Fruit fly (Drosophila melanogaster): ENCODE measurements around the gene CG10462.

Gene CG10462

DNA sequence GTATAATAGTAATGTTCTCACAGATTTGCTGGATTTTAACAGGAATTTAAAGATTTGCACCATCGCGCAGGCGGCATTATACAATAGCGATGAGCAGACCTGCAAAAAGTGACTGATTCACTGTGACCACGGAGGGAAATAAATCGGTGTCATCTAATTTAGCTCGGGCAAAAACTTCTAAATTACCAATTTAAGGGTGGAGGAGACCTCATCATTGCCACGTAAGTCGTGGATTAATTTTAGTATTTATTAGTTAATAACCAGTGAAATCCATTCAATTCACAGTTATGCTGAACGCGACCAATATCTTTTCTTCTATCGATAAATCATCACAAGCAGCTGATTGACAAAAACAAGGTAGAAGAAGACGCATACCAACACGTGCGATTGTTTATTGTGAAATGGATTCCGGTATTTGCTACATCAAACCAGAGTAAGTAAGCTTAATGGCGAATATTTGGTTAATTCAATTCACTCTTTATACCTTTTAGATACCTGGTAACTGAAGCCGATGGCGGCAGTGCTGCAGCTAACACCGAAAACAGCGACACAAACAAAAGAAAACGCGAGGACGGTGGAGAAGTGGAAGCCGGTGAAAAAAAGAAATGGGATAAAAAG, 22.8 kb upstream of the CG10462 start, which contains the start of the genes CG10628 and Dus3 (continued):
- TF ChIP-seq pb (GFP tag; optimal IDR thresholded peaks at IDR 0.05) (peak; percentile 84), Dip3 (GFP tag; optimal IDR thresholded peaks at IDR 0.05) (peak; percentile 90), ara (GFP tag; IDR thresholded peaks at IDR 0.05) (peak; percentile 93), trem (tag; optimal IDR thresholded peaks at IDR 0.05) (peak; percentile 87), YL-1 (GFP tag; optimal IDR thresholded peaks at IDR 0.05) (peak; percentile 73), pita (GFP tag; optimal IDR thresholded peaks at IDR 0.05) (no peak), jing (GFP tag; optimal IDR thresholded peaks at IDR 0.05) (peak; percentile 83), NC2β (GFP tag; optimal IDR thresholded peaks at IDR 0.05) (peak; percentile 90), jigr1 (GFP tag; IDR thresholded peaks at IDR 0.05) (peak; percentile 78), CG17328 (GFP tag; IDR thresholded peaks at IDR 0.05) (peak; percentile 90), Ets65A (GFP tag) (peak; percentile 99), pum (GFP tag; optimal IDR thresholded peaks at IDR 0.05) (peak; percentile 95), Hmx (GFP tag; optimal IDR thresholded peaks at IDR 0.05) (peak; percentile 88), CG16815 (GFP tag; optimal IDR thresholded peaks at IDR 0.05) (peak; percentile 79), CG17612 (GFP tag; IDR thresholded peaks at IDR 0.05) (peak; percentile 75), CG9215 (GFP tag; IDR thresholded peaks at IDR 0.05) (peak; percentile 91), CG18262 (tag; optimal IDR thresholded peaks at IDR 0.05) (peak; percentile 88), Doc2 (GFP tag; IDR thresholded peaks at IDR 0.05) (peak; percentile 28; the same call in 1 of the 2 replicates), ken (GFP tag; IDR thresholded peaks at IDR 0.05) (peak; percentile 94), slbo (GFP tag; IDR thresholded peaks at IDR 0.05) (peak; percentile 95), seq (GFP tag; IDR thresholded peaks at IDR 0.05) (peak; percentile 73), Nf-YA (GFP tag; IDR thresholded peaks at IDR 0.05) (peak; percentile 80), Max (GFP tag; optimal IDR thresholded peaks at IDR 0.05) (peak; percentile 97), CG14050 (GFP tag; IDR thresholded peaks at IDR 0.05) (peak; percentile 88), gcm2 (GFP tag; optimal IDR thresholded peaks at IDR 0.05) (peak; percentile 80), CG18764 (GFP tag; optimal IDR thresholded peaks at IDR 0.05) (peak; percentile 88), CG7987 (GFP tag; optimal IDR thresholded peaks at IDR 0.05) (peak; percentile 81), wor (GFP tag; IDR thresholded peaks at IDR 0.05) (peak; percentile 71), CG3838 (GFP tag; optimal IDR thresholded peaks at IDR 0.05) (peak; percentile 79), Rx (GFP tag; IDR thresholded peaks at IDR 0.05) (peak; percentile 88), Mes4 (GFP tag; optimal IDR thresholded peaks at IDR 0.05) (peak; percentile 77), chif (GFP tag; optimal IDR thresholded peaks at IDR 0.05) (peak; percentile 87 to 90), GATAe (GFP tag; conservative IDR thresholded peaks at IDR 0.05) (no peak; the same call in 1 of the 2 replicates), Spps (tag; optimal IDR thresholded peaks at IDR 0.05) (peak; percentile 69), sisA (GFP tag; IDR thresholded peaks at IDR 0.05) (peak; percentile 92), wdn (GFP tag; IDR thresholded peaks at IDR 0.05) (peak; percentile 92), CG17568 (GFP tag; optimal IDR thresholded peaks at IDR 0.05) (no peak), esg (GFP tag; conservative IDR thresholded peaks at IDR 0.05) (peak; percentile 91), dpn (GFP tag; optimal IDR thresholded peaks at IDR 0.05) (peak; percentile 95), CG1024 (GFP tag; IDR thresholded peaks at IDR 0.05) (peak; percentile 78), sr (GFP tag; IDR thresholded peaks at IDR 0.05) (peak; percentile 58; the same call in 2 of the 3 replicates), bsh (GFP tag; optimal IDR thresholded peaks at IDR 0.05) (peak; percentile 78 to 95), E2f2 (GFP tag; IDR thresholded peaks at IDR 0.05) (peak; percentile 77), wek (GFP tag; optimal IDR thresholded peaks at IDR 0.05) (peak; percentile 53), sqz (GFP tag; optimal IDR thresholded peaks at IDR 0.05) (no peak), CG13123 (GFP tag; optimal IDR thresholded peaks at IDR 0.05) (peak; percentile 85), psq (GFP tag; optimal IDR thresholded peaks at IDR 0.05) (peak; percentile 68), CG10462 (GFP tag; optimal IDR thresholded peaks at IDR 0.05) (peak; percentile 76), CG3726 (GFP tag; IDR thresholded peaks at IDR 0.05) (peak; percentile 69; the same call in 2 of the 3 replicates), CG31441 (GFP tag; IDR thresholded peaks at IDR 0.05) (peak; percentile 100), CG32767 (GFP tag; IDR thresholded peaks at IDR 0.05) (peak; percentile 79; the same call in 1 of the 2 replicates)
